Worm (Caenorhabditis elegans): ENCODE measurements around the gene Y7A5A.7.

- TF ChIP-seq elt-2 (tag; optimal IDR thresholded peaks at IDR 0.05) (no peak), ama-1 (optimal IDR thresholded peaks at IDR 0.05) (no peak), mdl-1 (tag; optimal IDR thresholded peaks at IDR 0.05) (no peak), ztf-11 (tag; optimal IDR thresholded peaks at IDR 0.05) (no peak), nhr-25 (tag; optimal IDR thresholded peaks at IDR 0.05) (no peak), hmg-11 (tag; optimal IDR thresholded peaks at IDR 0.05) (no peak), nhr-23 (tag; optimal IDR thresholded peaks at IDR 0.05) (no peak), nhr-12 (tag; optimal IDR thresholded peaks at IDR 0.05) (no peak), skn-1 (tag; optimal IDR thresholded peaks at IDR 0.05) (no peak), lsy-12 (tag; optimal IDR thresholded peaks at IDR 0.05) (no peak), fkh-2 (tag; optimal IDR thresholded peaks at IDR 0.05) (no peak), sea-2 (GFP tag; optimal IDR thresholded peaks at IDR 0.05) (no peak)
Measured at ce11 chrX:15801827-15802226, 2.1 kb downstream of the Y7A5A.7 start.
